Fruit fly (Drosophila melanogaster): ENCODE data around the gene Slbp.

Gene Slbp

DNA sequence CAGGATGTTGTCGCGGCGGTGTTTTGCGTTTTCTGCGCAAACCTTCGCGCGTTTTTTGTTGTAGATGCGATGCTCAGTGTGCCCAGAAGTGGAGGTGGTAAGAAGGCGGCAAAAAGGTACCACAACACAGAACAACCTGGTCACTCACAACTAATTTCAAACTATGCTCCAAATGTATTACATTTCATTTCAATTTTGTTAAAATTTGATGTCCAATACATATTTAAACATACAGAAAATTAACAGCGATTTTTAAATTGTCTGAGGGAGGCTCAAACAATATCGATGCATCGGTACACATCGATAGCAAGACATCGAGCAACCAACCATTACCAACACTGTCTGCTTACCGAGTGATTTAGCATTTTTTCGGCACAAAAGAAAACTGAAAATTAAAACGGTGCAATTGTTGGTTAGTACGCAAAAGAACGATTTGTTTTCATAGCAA, at the start of gene Slbp, which contains the start of gene Rpn2:
Gene Slbp, minus strand, starts transcription at position 70 of the 448 bp plus-strand sequence.
Gene Rpn2, plus strand, starts transcription at position 328 of the 448 bp plus-strand sequence.
- TF ChIP-seq ttk (optimal IDR thresholded peaks at IDR 0.05), result no peak
- TF ChIP-seq h (optimal IDR thresholded peaks at IDR 0.05), result no peak
- TF ChIP-seq psq (optimal IDR thresholded peaks at IDR 0.05), result no peak
- TF ChIP-seq insv (optimal IDR thresholded peaks at IDR 0.05), result no peak
- no peak for TF ChIP-seq Myc (optimal IDR thresholded peaks at IDR 0.05)
- TF ChIP-seq Sin3A (optimal IDR thresholded peaks at IDR 0.05), result no peak

DNA sequence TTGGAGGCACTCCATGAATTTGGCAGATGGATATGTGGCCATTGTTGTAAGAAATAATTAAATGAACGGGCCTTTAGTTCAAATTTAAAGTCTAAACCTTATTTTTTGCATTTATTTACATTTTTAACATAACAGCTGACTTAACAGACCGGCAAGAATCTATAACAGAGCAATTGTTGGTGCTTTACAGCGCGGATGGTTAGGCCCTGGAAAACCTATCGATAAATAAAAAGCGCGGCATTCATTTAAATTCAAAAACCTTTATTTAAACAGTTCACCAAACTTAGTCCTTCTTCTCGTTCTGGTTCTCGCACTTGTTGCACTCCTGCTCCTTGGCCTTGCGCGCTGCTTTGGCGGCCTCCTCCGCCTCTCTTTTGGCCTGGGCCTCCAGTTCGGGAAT, 49.4 kb upstream of the Slbp start, which contains the start of gene Mesh1:
Gene Mesh1, minus strand, starts transcription at position 108 of the 400 bp plus-strand sequence.
- TF ChIP-seq Myc (optimal IDR thresholded peaks at IDR 0.05) (no peak), psq (optimal IDR thresholded peaks at IDR 0.05) (no peak), ttk (optimal IDR thresholded peaks at IDR 0.05) (no peak), insv (optimal IDR thresholded peaks at IDR 0.05) (no peak), Sin3A (optimal IDR thresholded peaks at IDR 0.05) (no peak), h (optimal IDR thresholded peaks at IDR 0.05) (no peak)

- TF ChIP-seq Sin3A (optimal IDR thresholded peaks at IDR 0.05) (no peak), psq (optimal IDR thresholded peaks at IDR 0.05) (no peak), h (optimal IDR thresholded peaks at IDR 0.05) (no peak), insv (optimal IDR thresholded peaks at IDR 0.05) (no peak), Myc (optimal IDR thresholded peaks at IDR 0.05) (no peak), ttk (optimal IDR thresholded peaks at IDR 0.05) (no peak)
Measured at dm6 chr3R:29199807-29200693, 47.0 kb upstream of the Slbp start, which contains the start of gene CG11899. Gene CG11899 (plus strand): TSS chr3R:29200454.

- no peak for TF ChIP-seq insv (optimal IDR thresholded peaks at IDR 0.05)
- TF ChIP-seq ttk (optimal IDR thresholded peaks at IDR 0.05), result no peak
- no peak for TF ChIP-seq Myc (optimal IDR thresholded peaks at IDR 0.05)
- no peak for TF ChIP-seq Sin3A (optimal IDR thresholded peaks at IDR 0.05)
- no peak for TF ChIP-seq h (optimal IDR thresholded peaks at IDR 0.05)
- TF ChIP-seq psq (optimal IDR thresholded peaks at IDR 0.05), result no peak
Measured at dm6 chr3R:29198299-29198698, 45.2 kb upstream of the Slbp start.

DNA sequence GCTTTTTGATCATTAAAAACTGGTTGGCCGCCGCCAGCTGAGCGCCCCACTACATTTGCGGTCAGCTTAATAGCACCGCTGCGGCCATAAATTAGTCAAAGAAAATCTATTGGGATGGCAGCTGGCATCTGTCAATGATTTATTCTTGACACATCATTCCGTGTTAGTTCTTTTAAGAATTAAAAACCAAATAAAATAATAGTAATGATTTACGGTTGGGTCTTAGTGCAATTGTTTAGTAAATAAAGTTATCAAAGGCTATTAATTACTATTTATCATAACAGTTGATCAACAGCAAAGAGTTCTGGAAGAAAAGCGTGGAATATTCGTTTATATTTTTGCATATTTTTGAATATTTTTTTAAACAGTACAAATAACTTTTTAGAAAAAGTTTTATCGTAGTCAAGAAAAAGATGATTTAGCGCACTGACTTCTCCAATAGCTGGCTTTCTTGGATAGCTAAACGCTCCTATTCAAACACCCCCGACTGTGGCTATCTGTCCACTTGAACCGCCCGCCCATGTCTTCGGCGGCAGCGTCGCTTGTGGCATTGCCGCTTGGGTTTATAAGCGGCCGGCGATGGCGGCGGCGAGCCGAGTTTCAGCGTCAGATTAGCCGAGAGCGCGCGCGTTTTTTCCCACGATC, 44.0 kb upstream of the Slbp start, which contains the start of gene CG14515:
Gene CG14515, plus strand, starts transcription at position 590 of the 645 bp plus-strand sequence.
- TF ChIP-seq ttk (optimal IDR thresholded peaks at IDR 0.05) (no peak), psq (optimal IDR thresholded peaks at IDR 0.05) (no peak)

DNA sequence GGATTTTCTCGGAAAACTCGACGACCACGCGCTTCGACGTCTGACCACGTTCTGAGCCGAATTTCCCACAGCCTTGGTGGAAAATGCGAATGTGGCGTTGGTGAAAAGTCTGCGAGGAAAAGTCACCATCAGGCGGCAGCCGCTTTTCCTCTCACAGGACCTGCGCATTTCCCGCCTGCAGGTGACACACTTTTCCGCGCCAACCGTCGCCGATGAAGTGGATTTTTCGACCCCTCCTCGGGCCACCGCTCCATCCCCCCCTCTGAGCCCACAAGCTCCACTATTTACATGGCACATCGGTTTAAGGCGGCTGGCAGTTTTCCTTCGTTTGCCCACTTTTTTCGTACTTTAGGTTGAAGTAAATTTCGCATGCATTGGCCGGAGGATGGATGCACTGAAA, 41.9 kb upstream of the Slbp start, which contains the start of gene jus:
Gene jus, minus strand, starts transcription at position 38 of the 400 bp plus-strand sequence.
- TF ChIP-seq insv (optimal IDR thresholded peaks at IDR 0.05) (no peak), h (optimal IDR thresholded peaks at IDR 0.05) (no peak), Myc (optimal IDR thresholded peaks at IDR 0.05) (no peak), Sin3A (optimal IDR thresholded peaks at IDR 0.05) (no peak)

DNA sequence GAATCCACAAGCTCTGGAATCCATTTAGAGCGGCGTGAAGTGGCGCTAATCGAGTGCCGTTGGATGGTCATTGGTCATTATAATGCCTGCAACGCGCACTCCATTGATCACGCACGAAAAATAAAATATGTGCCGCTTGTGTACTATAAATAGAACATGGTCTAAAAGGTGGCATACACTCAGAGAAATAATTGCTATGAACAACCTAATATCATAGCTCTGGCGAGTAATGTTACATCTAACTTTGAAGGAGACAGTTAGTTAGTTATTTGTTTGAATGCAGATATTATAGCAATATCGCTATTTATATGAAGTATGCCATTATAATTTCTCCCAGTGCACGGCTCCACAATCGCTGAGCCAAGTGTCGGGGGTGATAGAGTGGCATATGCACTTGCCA, 37.9 kb upstream of the Slbp start:
- no peak for TF ChIP-seq Sin3A (optimal IDR thresholded peaks at IDR 0.05)
- TF ChIP-seq h (optimal IDR thresholded peaks at IDR 0.05), result no peak
- TF ChIP-seq Myc (optimal IDR thresholded peaks at IDR 0.05), result no peak
- TF ChIP-seq insv (optimal IDR thresholded peaks at IDR 0.05), result no peak
- no peak for TF ChIP-seq ttk (optimal IDR thresholded peaks at IDR 0.05)
- no peak for TF ChIP-seq psq (optimal IDR thresholded peaks at IDR 0.05)

- TF ChIP-seq insv (optimal IDR thresholded peaks at IDR 0.05), result no peak
- TF ChIP-seq ttk (optimal IDR thresholded peaks at IDR 0.05), result no peak
- TF ChIP-seq Sin3A (optimal IDR thresholded peaks at IDR 0.05), result no peak
- TF ChIP-seq Myc (optimal IDR thresholded peaks at IDR 0.05), result no peak
- TF ChIP-seq psq (optimal IDR thresholded peaks at IDR 0.05), result no peak
- no peak for TF ChIP-seq h (optimal IDR thresholded peaks at IDR 0.05)
Measured at dm6 chr3R:29164930-29165693, 12.0 kb upstream of the Slbp start, which contains the start of gene CG11898. Gene CG11898 (plus strand): TSS chr3R:29165643.

DNA sequence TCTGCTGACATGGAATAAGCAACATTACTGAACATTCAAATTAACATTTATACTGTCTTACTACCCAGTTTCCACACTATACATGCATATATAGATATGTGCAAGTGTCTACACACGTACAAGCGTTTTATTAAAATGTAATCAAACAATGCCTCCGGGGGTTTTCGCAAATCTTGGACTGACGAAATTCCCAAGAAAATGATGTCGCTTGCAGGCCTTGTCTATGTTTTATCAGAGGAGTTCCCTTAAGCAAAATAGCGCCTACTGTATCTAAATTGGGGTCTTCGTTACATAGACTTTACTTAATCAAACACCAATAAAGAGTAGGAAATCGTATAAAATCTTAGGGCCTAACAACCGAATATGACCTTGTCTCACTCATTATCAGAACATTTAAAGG, 6.6 kb upstream of the Slbp start:
- TF ChIP-seq insv (optimal IDR thresholded peaks at IDR 0.05) (no peak), Myc (optimal IDR thresholded peaks at IDR 0.05) (no peak), Sin3A (optimal IDR thresholded peaks at IDR 0.05) (no peak), h (optimal IDR thresholded peaks at IDR 0.05) (no peak), psq (optimal IDR thresholded peaks at IDR 0.05) (no peak), ttk (optimal IDR thresholded peaks at IDR 0.05) (no peak)

- no peak for TF ChIP-seq insv (optimal IDR thresholded peaks at IDR 0.05)
- TF ChIP-seq h (optimal IDR thresholded peaks at IDR 0.05), result no peak
- TF ChIP-seq Myc (optimal IDR thresholded peaks at IDR 0.05), result no peak
- TF ChIP-seq psq (optimal IDR thresholded peaks at IDR 0.05), result no peak
- no peak for TF ChIP-seq Sin3A (optimal IDR thresholded peaks at IDR 0.05)
- TF ChIP-seq ttk (optimal IDR thresholded peaks at IDR 0.05), result no peak
Measured at dm6 chr3R:29158721-29159120, 5.7 kb upstream of the Slbp start.
